Fruit fly (Drosophila melanogaster) whole organism: ENCODE data around the gene alpha-Est2.

ENCODE experiments used
- CG8478 ChIP-seq: fragments of >200 bp; optimal IDR thresholded peaks from 2 replicates; lab custom pipeline; 2018; ENCODE audit warnings: inconsistent platforms
- Dll ChIP-seq: fragments of >200 bp; optimal IDR thresholded peaks from 2 replicates; lab custom pipeline; 2017
- EcR ChIP-seq, 2 experiments: fragments of >200 bp; optimal IDR thresholded peaks; 2 replicates each; lab custom pipeline; 2017; ENCODE audit warnings: missing biosample characterization in 2 of 2, missing genetic modification characterization in 2 of 2, missing genetic modification reagents in 2 of 2
- pan ChIP-seq: fragments of >200 bp; optimal IDR thresholded peaks from 2 replicates; lab custom pipeline; 2017
- psq ChIP-seq: fragments of >200 bp; optimal IDR thresholded peaks from 2 replicates; lab custom pipeline; 2017
- usp ChIP-seq: fragments of >200 bp; optimal IDR thresholded peaks from 2 replicates; lab custom pipeline; 2017; ENCODE audit warnings: missing biosample characterization, missing genetic modification characterization, mixed read lengths

The alpha-Est2 gene

dm6 chr3R:7508198-7508837 is 33.3 kb upstream of the alpha-Est2 start:
- no peak for TF ChIP-seq pan (lab: Kevin White, UChicago)
- no peak for TF ChIP-seq CG8478
- TF ChIP-seq psq (lab: Kevin White, UChicago), result no peak
- no peak for TF ChIP-seq Dll
- TF ChIP-seq usp (GFP tag; lab: Kevin White, UChicago), result no peak
- no peak for TF ChIP-seq EcR (GFP tag; optimal IDR thresholded peaks at IDR 0.05; lab: Kevin White, UChicago)

dm6 chr3R:7514232-7514863 is 27.3 kb upstream of the alpha-Est2 start:
- no peak for TF ChIP-seq Dll
- TF ChIP-seq pan (lab: Kevin White, UChicago), result no peak
- no peak for TF ChIP-seq usp (GFP tag; lab: Kevin White, UChicago)
- TF ChIP-seq CG8478, result no peak
- TF ChIP-seq psq (lab: Kevin White, UChicago), result no peak
- TF ChIP-seq EcR (GFP tag; optimal IDR thresholded peaks at IDR 0.05; lab: Kevin White, UChicago), result no peak

DNA sequence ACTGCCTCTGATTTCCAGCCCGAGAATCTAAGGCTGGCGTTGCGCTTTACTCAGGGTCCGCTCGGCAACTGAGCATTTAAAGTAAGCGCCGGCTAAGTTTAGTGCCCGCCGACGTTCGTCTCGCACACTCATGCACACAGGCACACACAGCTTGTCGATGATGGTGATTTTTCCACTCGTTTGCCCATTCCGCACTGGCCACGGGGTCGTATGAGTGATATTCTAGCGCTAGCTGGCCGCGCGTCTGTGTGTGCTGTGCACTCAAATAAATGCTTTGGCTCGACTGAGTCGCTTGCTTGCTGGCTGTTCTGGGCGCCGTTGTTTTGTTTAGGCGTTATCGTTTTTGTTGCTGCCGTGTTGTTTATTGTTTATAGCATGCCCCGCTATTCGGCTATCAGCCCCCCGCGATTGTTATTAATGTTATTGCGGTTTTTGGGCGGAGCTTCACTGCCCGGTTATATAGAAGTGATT is 26.0 kb upstream of the alpha-Est2 start, which contains the start of gene alpha-Est8:
alpha-Est8 (minus strand) TSS at position 72 of the 471 bp plus-strand sequence.
- TF ChIP-seq psq (lab: Kevin White, UChicago) (no peak), usp (GFP tag; lab: Kevin White, UChicago) (no peak), EcR (GFP tag; optimal IDR thresholded peaks at IDR 0.05; lab: Kevin White, UChicago) (no peak), Dll (no peak), CG8478 (no peak), pan (lab: Kevin White, UChicago) (no peak)

- TF ChIP-seq usp (GFP tag; lab: Kevin White, UChicago) (no peak), Dll (no peak), psq (lab: Kevin White, UChicago) (no peak), CG8478 (no peak), EcR (GFP tag; optimal IDR thresholded peaks at IDR 0.05; lab: Kevin White, UChicago) (no peak), pan (lab: Kevin White, UChicago) (no peak)
Observed at dm6 chr3R:7519356-7519755, 22.3 kb upstream of the alpha-Est2 start, which contains the start of gene Ubc84D. Gene Ubc84D (minus strand): TSS chr3R:7519456.

dm6 chr3R:7522266-7522955 is 19.2 kb upstream of the alpha-Est2 start:
- no peak for TF ChIP-seq psq (lab: Kevin White, UChicago)
- TF ChIP-seq CG8478, result no peak
- no peak for TF ChIP-seq Dll
- no peak for TF ChIP-seq EcR (GFP tag; optimal IDR thresholded peaks at IDR 0.05; lab: Kevin White, UChicago)
- TF ChIP-seq pan (lab: Kevin White, UChicago), result no peak
- no peak for TF ChIP-seq usp (GFP tag; lab: Kevin White, UChicago)

DNA sequence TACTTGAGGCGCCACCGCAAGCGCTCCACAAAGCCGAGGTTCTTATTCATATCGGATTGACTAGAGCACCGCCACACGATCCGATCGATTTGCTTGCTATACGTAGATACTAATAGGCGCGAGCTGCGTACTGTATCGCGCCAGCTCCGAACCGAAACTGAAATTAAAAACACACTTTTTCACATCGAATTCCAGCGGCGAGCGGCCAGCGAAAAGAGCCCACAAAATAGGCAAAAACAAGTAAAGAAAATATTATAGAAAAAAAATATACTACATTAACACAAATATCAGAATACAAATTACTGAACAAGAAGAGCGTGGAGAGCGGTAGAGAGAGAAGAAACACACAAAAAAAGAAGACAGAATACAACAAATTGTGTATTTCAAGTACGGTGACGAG is 18.0 kb upstream of the alpha-Est2 start, which contains the start of gene alpha-Est7:
alpha-Est7 (minus strand) TSS at position 160 of the 400 bp plus-strand sequence.
- TF ChIP-seq Dll, result no peak
- TF ChIP-seq psq (lab: Kevin White, UChicago), result no peak
- TF ChIP-seq EcR (GFP tag; optimal IDR thresholded peaks at IDR 0.05; lab: Kevin White, UChicago), result no peak
- TF ChIP-seq usp (GFP tag; lab: Kevin White, UChicago), result no peak
- TF ChIP-seq CG8478, result no peak
- TF ChIP-seq pan (lab: Kevin White, UChicago), result no peak

DNA sequence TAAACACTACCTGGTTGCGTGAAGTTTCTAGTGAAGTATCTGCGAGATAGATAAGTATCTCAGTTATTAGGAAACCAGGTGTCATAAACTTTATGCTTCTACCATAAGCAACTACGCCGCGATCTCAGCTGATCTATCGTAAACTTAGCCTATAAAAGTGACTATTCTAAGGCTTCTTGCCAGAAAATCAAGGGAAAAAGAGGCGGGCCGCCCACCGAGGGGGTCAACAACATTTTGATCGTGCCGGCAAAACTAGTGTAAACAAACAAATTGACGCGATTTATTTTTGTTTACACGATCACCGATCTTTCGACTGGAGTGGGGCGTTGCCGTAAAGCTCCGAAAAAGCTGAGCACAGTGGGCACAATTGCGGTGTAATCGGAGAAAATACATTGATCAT is 17.4 kb upstream of the alpha-Est2 start:
- TF ChIP-seq psq (lab: Kevin White, UChicago), result no peak

- TF ChIP-seq pan (lab: Kevin White, UChicago) (no peak), psq (lab: Kevin White, UChicago) (no peak), CG8478 (no peak), Dll (no peak), EcR (GFP tag; optimal IDR thresholded peaks at IDR 0.05; lab: Kevin White, UChicago) (no peak), usp (GFP tag; lab: Kevin White, UChicago) (no peak)
Observed at dm6 chr3R:7528677-7529076, 12.9 kb upstream of the alpha-Est2 start, which contains the start of gene alpha-Est6. Gene alpha-Est6 (minus strand): TSS chr3R:7528777.

DNA sequence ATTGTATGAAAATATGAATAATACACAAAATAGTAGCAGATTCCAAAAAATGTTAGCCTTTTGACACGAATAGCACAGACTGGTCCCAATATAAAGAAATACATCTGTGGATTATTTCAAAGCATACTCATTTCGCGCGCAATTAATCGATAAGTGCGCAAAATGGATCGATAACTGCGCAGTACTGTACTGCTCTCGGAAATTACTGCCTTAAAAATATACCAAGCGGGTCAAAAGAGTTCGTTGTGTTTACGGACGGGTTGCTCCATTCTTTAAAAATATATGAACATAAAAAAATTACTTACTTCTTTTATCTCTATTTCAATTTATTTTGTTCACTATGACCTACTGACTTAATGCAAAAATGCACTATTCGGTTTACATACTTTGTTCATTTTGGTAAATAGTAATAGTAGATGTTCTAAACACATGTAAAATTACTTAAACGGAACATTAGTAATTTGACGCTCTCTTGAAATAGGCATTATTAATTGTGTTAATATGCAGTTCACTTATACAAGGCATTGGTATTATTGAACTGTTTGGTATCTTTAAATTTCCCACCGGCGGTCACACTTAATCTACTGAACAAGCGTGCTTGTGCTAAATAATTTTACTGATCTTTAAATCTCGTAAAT is 11.3 kb upstream of the alpha-Est2 start, which contains the start of the genes Rtnl2 and alphaTub84D:
Rtnl2 (minus strand) TSS at position 58 of the 638 bp plus-strand sequence.
alphaTub84D (plus strand) TSS at position 570 of the 638 bp plus-strand sequence.
- TF ChIP-seq psq (lab: Kevin White, UChicago) (no peak), Dll (no peak)

dm6 chr3R:7535606-7536005 is 6.0 kb upstream of the alpha-Est2 start:
- TF ChIP-seq EcR (GFP tag; optimal IDR thresholded peaks at IDR 0.05; lab: Kevin White, UChicago) (no peak), CG8478 (no peak), Dll (no peak), pan (lab: Kevin White, UChicago) (no peak), usp (GFP tag; lab: Kevin White, UChicago) (no peak), psq (lab: Kevin White, UChicago) (no peak)

DNA sequence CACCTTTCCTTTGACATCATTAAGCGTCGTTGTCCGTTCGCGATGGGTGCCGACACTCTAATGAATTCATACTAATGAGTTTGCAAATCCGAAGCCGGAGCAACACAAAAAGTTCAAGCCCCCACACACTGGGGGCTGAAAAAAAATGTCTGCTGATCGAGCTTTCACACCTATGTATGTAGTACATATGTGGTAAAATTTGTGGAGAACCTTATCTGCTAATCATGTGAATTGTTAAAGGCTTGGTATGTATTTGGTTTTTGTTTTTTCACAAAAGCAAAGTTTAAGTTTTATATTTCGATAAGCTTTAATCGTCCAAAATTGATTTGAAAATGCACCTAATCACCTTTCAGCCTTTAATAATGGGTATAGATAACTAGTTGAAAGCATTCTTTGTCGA is 5.3 kb upstream of the alpha-Est2 start, which contains the start of gene alpha-Est5:
alpha-Est5 (minus strand) TSS at position 110 of the 400 bp plus-strand sequence.
- TF ChIP-seq pan (lab: Kevin White, UChicago) (no peak), psq (lab: Kevin White, UChicago) (no peak), usp (GFP tag; lab: Kevin White, UChicago) (no peak), CG8478 (no peak), Dll (no peak), EcR (GFP tag; optimal IDR thresholded peaks at IDR 0.05; lab: Kevin White, UChicago) (no peak)
